Fruit fly (Drosophila melanogaster) Kc167 (cell line): Measurements from ENCODE around the gene asl.

ENCODE experiments used
- Myc ChIP-seq: fragments of >200 bp; optimal IDR thresholded peaks from 2 replicates; lab custom pipeline; 2017; ENCODE audit warnings: missing external identifiers
- Sin3A ChIP-seq: fragments of >200 bp; optimal IDR thresholded peaks from 2 replicates; lab custom pipeline; 2018; ENCODE audit warnings: missing external identifiers
- h ChIP-seq: fragments of >200 bp; optimal IDR thresholded peaks from 3 replicates; lab custom pipeline; 2018; ENCODE audit warnings: missing external identifiers
- insv ChIP-seq: fragments of >200 bp; optimal IDR thresholded peaks from 3 replicates; lab custom pipeline; 2018; ENCODE audit warnings: missing external identifiers
- psq ChIP-seq: fragments of >200 bp; optimal IDR thresholded peaks from 2 replicates; lab custom pipeline; 2017; ENCODE audit warnings: missing external identifiers
- ttk ChIP-seq: sonication (Bioruptor generic); optimal IDR thresholded peaks from 2 replicates; lab custom pipeline; 2017; ENCODE audit warnings: missing external identifiers

asl gene

dm6 chr3R:5554852-5555251, 51.5 kb downstream of the asl start, which contains the start of gene Snm1:
TSS of gene Snm1 (plus strand) at chr3R:5555084.
- TF ChIP-seq ttk (lab: Kevin White, UChicago) (no peak), Sin3A (lab: Kevin White, UChicago) (no peak), h (no peak), Myc (lab: Kevin White, UChicago) (no peak), psq (lab: Kevin White, UChicago) (no peak), insv (lab: Kevin White, UChicago) (no peak)

DNA sequence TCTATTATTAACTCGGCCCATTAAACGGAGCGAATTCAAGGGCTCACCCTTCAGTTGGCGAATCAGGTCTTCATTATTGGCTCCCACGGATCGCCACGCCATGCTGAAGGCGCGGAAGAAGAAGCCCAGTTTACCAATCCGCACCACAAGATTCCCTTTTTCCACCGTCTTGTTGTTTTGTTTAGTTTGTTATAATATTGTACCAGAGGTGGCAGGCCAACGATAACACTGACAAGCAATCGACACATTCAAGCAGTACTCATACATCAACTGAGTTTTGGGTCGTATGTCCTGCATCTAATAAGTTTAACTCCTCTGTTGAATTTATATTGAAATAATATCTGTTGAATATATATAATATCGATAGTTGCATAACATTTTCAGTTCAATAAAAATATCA, 52.3 kb downstream of the asl start, which contains the start of gene Pcmt:
Gene Pcmt (minus strand): TSS at position 235 of the 400 bp plus-strand sequence.
- TF ChIP-seq insv (lab: Kevin White, UChicago) (no peak), h (no peak), ttk (lab: Kevin White, UChicago) (no peak), Myc (lab: Kevin White, UChicago) (no peak)
